Worm (Caenorhabditis elegans) whole organism, mixed stage, embryonic: ENCODE data around the gene vps-33.1.

Source experiments
- M03D4.4 ChIP-seq: sonication (generic microtip); optimal IDR thresholded peaks from 2 replicates; lab custom pipeline; 2017; ENCODE audit warnings: mild to moderate bottlenecking, missing genetic modification characterization, missing compliant biosample characterization
- blmp-1 ChIP-seq: fragments of 150-350 bp; optimal IDR thresholded peaks from 2 replicates; lab custom pipeline; 2014; ENCODE audit warnings: missing biosample characterization, missing genetic modification characterization
- elt-1 ChIP-seq: sonication (generic microtip); optimal IDR thresholded peaks from 2 replicates; lab custom pipeline; 2017; ENCODE audit warnings: missing genetic modification characterization, mild to moderate bottlenecking, missing compliant biosample characterization, antibody characterized with exemption, moderate library complexity, borderline replicate concordance; ENCODE audit not compliant: insufficient read depth
- lin-13 ChIP-seq: fragments of 150-350 bp; optimal IDR thresholded peaks from 2 replicates; lab custom pipeline; 2014; ENCODE audit warnings: missing biosample characterization, missing genetic modification characterization
- lin-32 ChIP-seq: fragments of 200-800 bp; sonication (Bioruptor generic); optimal IDR thresholded peaks from 2 replicates; lab custom pipeline; 2018; ENCODE audit warnings: mild to moderate bottlenecking, missing genetic modification characterization, missing compliant biosample characterization
- lsy-2 ChIP-seq: fragments of 150-350 bp; optimal IDR thresholded peaks from 2 replicates; lab custom pipeline; 2014; ENCODE audit warnings: missing biosample characterization, missing genetic modification characterization
- mep-1 ChIP-seq: fragments of 150-350 bp; optimal IDR thresholded peaks from 2 replicates; lab custom pipeline; 2017; ENCODE audit warnings: missing biosample characterization, missing genetic modification reagents, missing genetic modification characterization, inconsistent platforms
- mls-2 ChIP-seq: sonication (generic microtip); optimal IDR thresholded peaks from 2 replicates; lab custom pipeline; 2016; ENCODE audit warnings: mild to moderate bottlenecking, missing genetic modification characterization, moderate library complexity, missing compliant biosample characterization
- nhr-2 ChIP-seq: fragments of 150-350 bp; optimal IDR thresholded peaks from 2 replicates; lab custom pipeline; 2014; ENCODE audit warnings: missing biosample characterization, missing genetic modification characterization
- nhr-237 ChIP-seq: fragments of 150-350 bp; optimal IDR thresholded peaks from 2 replicates; lab custom pipeline; 2014; ENCODE audit warnings: missing biosample characterization, missing genetic modification characterization
- pha-4 ChIP-seq: fragments of 150-350 bp; optimal IDR thresholded peaks from 2 replicates; lab custom pipeline; 2018; ENCODE audit warnings: missing biosample characterization, missing genetic modification reagents, missing genetic modification characterization
- snpc-4 ChIP-seq: fragments of 150-350 bp; optimal IDR thresholded peaks from 2 replicates; lab custom pipeline; 2014; ENCODE audit warnings: missing biosample characterization, missing genetic modification characterization
- unc-62 ChIP-seq: fragments of 150-350 bp; optimal IDR thresholded peaks from 2 replicates; lab custom pipeline; 2014; ENCODE audit warnings: missing biosample characterization, missing genetic modification reagents, missing genetic modification characterization

- TF ChIP-seq snpc-4 = no peak
- no peak for TF ChIP-seq mep-1 (tag; lab: Kevin White, UChicago)
- TF ChIP-seq unc-62 (GFP tag; lab: Kevin White, UChicago) = no peak
- no peak for TF ChIP-seq lsy-2
- TF ChIP-seq nhr-2 = no peak
- TF ChIP-seq nhr-237 (tag; lab: Kevin White, UChicago) = no peak
- no peak for TF ChIP-seq blmp-1 (tag; lab: Kevin White, UChicago)
- TF ChIP-seq pha-4 (tag; lab: Kevin White, UChicago) = no peak
- no peak for TF ChIP-seq lin-32
- TF ChIP-seq M03D4.4 (tag; lab: Kevin White, UChicago) = no peak
- no peak for TF ChIP-seq lin-13 (tag; lab: Kevin White, UChicago)
- TF ChIP-seq mls-2 = no peak
- no peak for TF ChIP-seq elt-1 (tag; lab: Kevin White, UChicago)
Measured at ce11 chrIII:8725224-8725623, 24.5 kb downstream of the vps-33.1 start.
